Worm (Caenorhabditis elegans) whole organism, midembryonic: ENCODE results near the gene K10G6.9.

ENCODE experiments used
- T22C8.4 ChIP-seq: fragments of 200-800 bp; sonication (Bioruptor generic); IDR thresholded peaks from 2 replicates; pipeline ENCODE4 v1.3.6; 2022; ENCODE audit warnings: missing genetic modification characterization, missing compliant biosample characterization
- flt-1 ChIP-seq: fragments of 200-800 bp; sonication (Bioruptor generic); IDR thresholded peaks from 2 replicates; pipeline ENCODE4 v1.3.6; 2022; ENCODE audit warnings: missing genetic modification characterization, missing compliant biosample characterization
- klf-2 ChIP-seq: fragments of 200-800 bp; sonication (Bioruptor generic); conservative IDR thresholded peaks from 2 replicates; pipeline ENCODE4 v1.3.6; 2022; ENCODE audit warnings: missing genetic modification reagents, missing genetic modification characterization, missing compliant biosample characterization
- med-1 ChIP-seq: sonication (generic microtip); optimal IDR thresholded peaks from 2 replicates; lab custom pipeline; 2017; ENCODE audit warnings: missing genetic modification characterization, mild to moderate bottlenecking, missing compliant biosample characterization, antibody characterized with exemption, missing genetic modification reagents; ENCODE audit not compliant: insufficient read depth
- ztf-23 ChIP-seq: fragments of 200-800 bp; sonication (Bioruptor generic); IDR thresholded peaks from 2 replicates; pipeline ENCODE4 v1.3.6; 2022; ENCODE audit warnings: missing genetic modification reagents, missing genetic modification characterization, missing compliant biosample characterization

ce11 chrII:3984242-3984641 is 12.2 kb downstream of the K10G6.9 start:
- no peak for TF ChIP-seq flt-1 (GFP tag; lab: Robert Waterston, UW)
- no peak for TF ChIP-seq ztf-23
- TF ChIP-seq med-1 (GFP tag; lab: Kevin White, UChicago), result no peak
- no peak for TF ChIP-seq klf-2 (GFP tag; lab: Robert Waterston, UW)
- no peak for TF ChIP-seq T22C8.4
